Fruit fly (Drosophila melanogaster): ENCODE measurements around the gene GABA-B-R1.

DNA sequence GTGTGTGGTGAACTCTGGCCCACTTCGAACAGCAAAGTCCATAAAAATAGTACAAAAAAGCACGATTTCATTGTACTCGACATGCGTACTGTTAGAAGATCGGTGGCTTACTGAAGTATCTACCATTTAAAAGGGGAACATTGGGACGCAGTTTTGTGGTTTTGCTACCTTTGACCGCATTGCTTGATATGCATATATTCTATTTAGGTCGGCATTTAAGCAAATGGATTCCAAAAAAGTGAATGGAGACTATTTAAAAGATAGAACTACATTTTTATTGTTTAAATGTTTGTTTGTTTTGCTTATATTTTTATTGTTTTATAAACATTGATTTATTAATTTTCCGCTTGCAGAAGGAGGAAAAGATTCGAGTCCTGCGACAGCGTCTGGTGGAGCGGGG, 15.5 kb downstream of the GABA-B-R1 start, which contains the start of gene CG31832:
- TF ChIP-seq Hr39 (GFP tag; optimal IDR thresholded peaks at IDR 0.05): no peak
- no peak for TF ChIP-seq Ets21C (GFP tag; optimal IDR thresholded peaks at IDR 0.05)
- no peak for TF ChIP-seq OdsH (GFP tag; optimal IDR thresholded peaks at IDR 0.05)
- no peak for TF ChIP-seq CG3919 (GFP tag; optimal IDR thresholded peaks at IDR 0.05)

All from whole organism, prepupa.